Worm (Caenorhabditis elegans): ENCODE results near the gene M01F1.4.
A peak's percentile ranks its signal among the peaks of the same experiment; 100 is the strongest.

The M01F1.4 gene

DNA sequence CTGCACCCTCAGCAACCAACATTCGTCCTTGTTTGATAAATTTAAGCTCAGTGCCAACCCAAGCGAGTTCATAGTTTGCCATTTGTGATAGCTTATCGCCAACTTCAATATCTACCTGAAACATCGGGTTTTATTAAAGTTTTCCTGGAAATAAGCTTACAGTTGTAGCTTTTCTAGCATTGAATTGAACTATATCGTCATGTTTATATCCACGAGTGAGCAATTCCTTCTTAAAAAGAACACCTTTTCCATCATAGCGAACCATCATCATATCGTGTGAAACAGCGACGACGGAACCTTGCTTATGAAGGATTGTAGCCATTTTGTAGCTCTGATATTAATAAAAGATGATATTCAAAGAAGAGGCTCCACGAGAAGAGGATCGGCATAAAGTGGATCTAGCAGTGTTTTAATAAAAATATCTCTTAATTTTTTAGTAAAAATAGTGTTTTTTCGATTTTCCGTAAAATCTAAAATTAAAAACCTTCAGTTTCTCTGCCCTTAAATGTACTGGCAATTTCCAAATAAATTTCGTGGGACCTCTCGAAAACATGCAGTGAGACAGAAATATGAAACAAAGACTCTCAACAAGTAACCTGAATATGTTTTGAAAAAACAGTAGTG, 7.5 kb downstream of the M01F1.4 start, which contains the start of gene M01F1.8 (continued):
- TF ChIP-seq ceh-27 (GFP tag; optimal IDR thresholded peaks at IDR 0.05) (no peak), bed-2 (GFP tag; IDR thresholded peaks at IDR 0.05) (no peak), F37B4.10 (GFP tag; IDR thresholded peaks at IDR 0.05) (no peak), cebp-1 (GFP tag; IDR thresholded peaks at IDR 0.05) (no peak), cebp-1 (tag; optimal IDR thresholded peaks at IDR 0.05) (no peak)

DNA sequence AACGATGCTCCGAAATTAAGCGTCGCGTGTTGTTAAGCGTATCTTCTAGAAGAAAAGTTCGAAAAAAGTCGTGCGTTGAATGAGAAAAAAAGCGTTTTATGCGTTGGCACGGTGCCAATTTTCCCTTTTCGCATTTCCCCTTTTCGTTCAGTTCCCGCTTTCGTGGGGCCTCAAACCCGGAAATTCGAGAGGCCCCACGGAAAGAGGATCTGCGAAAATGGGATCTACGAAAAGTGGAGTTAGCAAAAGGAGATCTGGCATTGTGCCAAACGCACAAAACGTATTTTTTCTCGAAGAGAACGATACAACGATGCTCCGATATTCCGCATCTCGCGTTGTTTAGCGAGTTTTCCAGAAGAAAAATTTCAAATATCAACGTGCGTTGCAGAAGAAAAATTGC, 10.0 kb downstream of the M01F1.4 start:
- TF ChIP-seq cebp-1 (GFP tag; IDR thresholded peaks at IDR 0.05) (no peak), cebp-1 (tag; optimal IDR thresholded peaks at IDR 0.05) (peak; percentile 25), ztf-26 (tag; optimal IDR thresholded peaks at IDR 0.05) (no peak), F33H1.4 (GFP tag; IDR thresholded peaks at IDR 0.05) (0 out of 2 replicates have a peak, but pooled peaks have one; percentile 28), chd-7 (tag; optimal IDR thresholded peaks at IDR 0.05) (peak; percentile 18), sea-2 (GFP tag; IDR thresholded peaks at IDR 0.05) (no peak), ztf-28 (GFP tag; IDR thresholded peaks at IDR 0.05) (peak; percentile 74; the same call in 1 of the 2 replicates), madf-8 (GFP tag; conservative IDR thresholded peaks at IDR 0.05) (no peak), sptf-2 (GFP tag; optimal IDR thresholded peaks at IDR 0.05) (no peak), ceh-27 (GFP tag; optimal IDR thresholded peaks at IDR 0.05) (peak; percentile 39), ekl-4 (GFP tag; IDR thresholded peaks at IDR 0.05) (no peak), ceh-100 (GFP tag; IDR thresholded peaks at IDR 0.05) (peak; percentile 96), pbrm-1 (GFP tag; IDR thresholded peaks at IDR 0.05) (peak; percentile 22; the same call in 1 of the 2 replicates), unc-62 (GFP tag; optimal IDR thresholded peaks at IDR 0.05) (no peak), ccch-3 (GFP tag; optimal IDR thresholded peaks at IDR 0.05) (no peak), dpl-1 (GFP tag; optimal IDR thresholded peaks at IDR 0.05) (no peak), lir-1 (GFP tag; conservative IDR thresholded peaks at IDR 0.05) (no peak), hrde-1 (tag; optimal IDR thresholded peaks at IDR 0.05; ENCODE audit: borderline replicate concordance) (no peak), ztf-18 (tag; optimal IDR thresholded peaks at IDR 0.05) (peak; percentile 18), Y95B8A.8 (GFP tag; IDR thresholded peaks at IDR 0.05) (no peak), attf-3 (GFP tag; conservative IDR thresholded peaks at IDR 0.05) (peak; percentile 57; the same call in 1 of the 2 replicates), egl-18 (GFP tag; IDR thresholded peaks at IDR 0.05) (no peak), aptf-3 (GFP tag; IDR thresholded peaks at IDR 0.05) (no peak), let-526 (GFP tag; IDR thresholded peaks at IDR 0.05) (peak; percentile 72; the same call in 1 of the 2 replicates), bed-2 (GFP tag; IDR thresholded peaks at IDR 0.05) (0 out of 2 replicates have a peak, but pooled peaks have one; percentile 35), Y67H2A.10 (GFP tag; conservative IDR thresholded peaks at IDR 0.05) (0 out of 2 replicates have a peak, but pooled peaks have one; percentile 36), Y79H2A.3 (GFP tag; conservative IDR thresholded peaks at IDR 0.05) (no peak), mcd-1 (GFP tag; IDR thresholded peaks at IDR 0.05) (peak; percentile 65), lsl-1 (GFP tag; optimal IDR thresholded peaks at IDR 0.05) (peak; percentile 10), D2030.7 (GFP tag; IDR thresholded peaks at IDR 0.05) (0 out of 2 replicates have a peak, but pooled peaks have one; percentile 20), nhr-179 (tag; optimal IDR thresholded peaks at IDR 0.05) (no peak), madf-6 (GFP tag; IDR thresholded peaks at IDR 0.05) (peak; percentile 41), dox-1 (GFP tag; IDR thresholded peaks at IDR 0.05) (no peak; the same call in 1 of the 2 replicates), K11D2.4 (GFP tag; IDR thresholded peaks at IDR 0.05) (peak; percentile 39; the same call in 1 of the 2 replicates), sdz-38 (tag; optimal IDR thresholded peaks at IDR 0.05) (no peak), lin-54 (GFP tag; optimal IDR thresholded peaks at IDR 0.05) (peak; percentile 11), C06A6.2 (GFP tag; conservative IDR thresholded peaks at IDR 0.05) (no peak), attf-5 (GFP tag; optimal IDR thresholded peaks at IDR 0.05) (peak; percentile 12), Y56A3A.18 (GFP tag; IDR thresholded peaks at IDR 0.05) (no peak), bed-1 (GFP tag; IDR thresholded peaks at IDR 0.05) (no peak), unc-130 (GFP tag; optimal IDR thresholded peaks at IDR 0.05) (no peak), lin-40 (tag; optimal IDR thresholded peaks at IDR 0.05) (no peak), aptf-2 (GFP tag; conservative IDR thresholded peaks at IDR 0.05) (0 out of 2 replicates have a peak, but pooled peaks have one; percentile 50), atf-7 (tag; optimal IDR thresholded peaks at IDR 0.05) (no peak)
